Fruit fly (Drosophila melanogaster) Kc167 (cell line): Measurements from ENCODE around the gene CG12766.

Source experiments
- h ChIP-seq: fragments of >200 bp; optimal IDR thresholded peaks from 3 replicates; lab custom pipeline; 2018; ENCODE audit warnings: missing external identifiers
- psq ChIP-seq: fragments of >200 bp; optimal IDR thresholded peaks from 2 replicates; lab custom pipeline; 2017; ENCODE audit warnings: missing external identifiers

dm6 chr3L:3925487-3925886 lies 14.4 kb downstream of the CG12766 start:
- TF ChIP-seq psq (lab: Kevin White, UChicago) (no peak), h (lab: Kevin White, UChicago) (no peak)
